Fruit fly (Drosophila melanogaster): ENCODE results near the gene CG42263.

dm6 chr3L:19939024-19939423 is 16.6 kb downstream of the CG42263 start, which contains the start of gene Ac76E:
- TF ChIP-seq usp (GFP tag; optimal IDR thresholded peaks at IDR 0.05): no peak
- no peak for TF ChIP-seq Dll (optimal IDR thresholded peaks at IDR 0.05)
